Fruit fly (Drosophila melanogaster) whole organism, embryonic: ENCODE data around the gene Gpdh1.
A peak's percentile ranks its signal among the peaks of the same experiment; 100 is the strongest.

Source experiments
- Asciz ChIP-seq: fragments of 200-800 bp; sonication (Bioruptor generic); optimal IDR thresholded peaks from 2 replicates; lab custom pipeline; 2017; ENCODE audit warnings: missing biosample characterization, mild to moderate bottlenecking, missing genetic modification characterization, missing genetic modification reagents
- Bgb ChIP-seq: fragments of 200-800 bp; sonication (Bioruptor generic); IDR thresholded peaks from 2 replicates; pipeline ENCODE4 v1.3.6; 2022; ENCODE audit warnings: missing biosample characterization, missing genetic modification characterization; ENCODE audit not compliant: partially characterized antibody
- CG11398 ChIP-seq: fragments of 200-800 bp; sonication (Bioruptor generic); optimal IDR thresholded peaks from 2 replicates; lab custom pipeline; 2016; ENCODE audit warnings: missing biosample characterization, missing genetic modification characterization
- CG11456 ChIP-seq: fragments of 200-800 bp; sonication (Bioruptor generic); IDR thresholded peaks from 3 replicates; pipeline ENCODE4 v1.3.6; 2022; ENCODE audit warnings: missing biosample characterization, missing genetic modification characterization
- CG12219 ChIP-seq: fragments of 200-800 bp; sonication (Bioruptor generic); optimal IDR thresholded peaks from 3 replicates; lab custom pipeline; 2018; ENCODE audit warnings: missing biosample characterization, mild to moderate bottlenecking, missing genetic modification characterization
- CG13424 ChIP-seq: fragments of 200-800 bp; sonication (Bioruptor generic); optimal IDR thresholded peaks from 2 replicates; lab custom pipeline; 2019; ENCODE audit warnings: missing biosample characterization, mild to moderate bottlenecking, missing genetic modification characterization, moderate library complexity
- CG14014 ChIP-seq: fragments of 200-800 bp; sonication (Bioruptor generic); IDR thresholded peaks from 2 replicates; pipeline ENCODE4 v1.3.6; 2022; ENCODE audit warnings: missing biosample characterization, missing genetic modification characterization
- CG15514 ChIP-seq: fragments of 200-800 bp; sonication (Bioruptor generic); optimal IDR thresholded peaks from 3 replicates; lab custom pipeline; 2017; ENCODE audit warnings: missing biosample characterization, missing genetic modification characterization, mild to moderate bottlenecking, moderate library complexity, missing genetic modification reagents
- CG16813 ChIP-seq: fragments of 200-800 bp; sonication (Bioruptor generic); IDR thresholded peaks from 3 replicates; pipeline ENCODE4 v1.3.6; 2022; ENCODE audit warnings: missing biosample characterization, missing genetic modification characterization; ENCODE audit not compliant: partially characterized antibody
- CG17359 ChIP-seq: fragments of 200-800 bp; sonication (Bioruptor generic); optimal IDR thresholded peaks from 3 replicates; lab custom pipeline; 2018; ENCODE audit warnings: missing biosample characterization, mild to moderate bottlenecking, missing genetic modification characterization, moderate library complexity
- CG18476 ChIP-seq: fragments of 200-800 bp; sonication (Bioruptor generic); optimal IDR thresholded peaks from 2 replicates; lab custom pipeline; 2016; ENCODE audit warnings: missing biosample characterization, mild to moderate bottlenecking, missing genetic modification characterization
- CG2120 ChIP-seq: fragments of 200-800 bp; sonication (Bioruptor generic); optimal IDR thresholded peaks from 3 replicates; lab custom pipeline; 2016; ENCODE audit warnings: missing biosample characterization, missing genetic modification characterization
- CG2889 ChIP-seq: fragments of 200-800 bp; sonication (Bioruptor generic); IDR thresholded peaks from 3 replicates; pipeline ENCODE4 v1.3.6; 2022; ENCODE audit warnings: missing biosample characterization, missing genetic modification characterization
- CG31441 ChIP-seq: fragments of 200-800 bp; sonication (Bioruptor generic); IDR thresholded peaks from 2 replicates; pipeline ENCODE4 v1.3.6; 2022; ENCODE audit warnings: missing biosample characterization, missing genetic modification characterization
- CG5953 ChIP-seq: fragments of 200-800 bp; sonication (Bioruptor generic); IDR thresholded peaks from 2 replicates; pipeline ENCODE4 v1.3.6; 2022; ENCODE audit warnings: missing biosample characterization, missing genetic modification characterization
- CG6254 ChIP-seq: fragments of 200-800 bp; sonication (Bioruptor generic); optimal IDR thresholded peaks from 3 replicates; lab custom pipeline; 2017; ENCODE audit warnings: mild to moderate bottlenecking, missing biosample characterization, missing genetic modification reagents, missing genetic modification characterization
- CG6272 ChIP-seq: fragments of 200-800 bp; sonication (Bioruptor generic); IDR thresholded peaks from 2 replicates; pipeline ENCODE4 v1.3.6; 2022; ENCODE audit warnings: missing biosample characterization, missing genetic modification characterization
- CG6654 ChIP-seq: fragments of 200-800 bp; sonication (Bioruptor generic); optimal IDR thresholded peaks from 2 replicates; lab custom pipeline; 2017; ENCODE audit warnings: missing biosample characterization, mild to moderate bottlenecking, missing genetic modification characterization
- CG6683 ChIP-seq: fragments of 200-800 bp; sonication (Bioruptor generic); optimal IDR thresholded peaks from 2 replicates; lab custom pipeline; 2017; ENCODE audit warnings: missing biosample characterization, mild to moderate bottlenecking, missing genetic modification characterization, missing genetic modification reagents
- CG7928 ChIP-seq: fragments of 200-800 bp; sonication (Bioruptor generic); optimal IDR thresholded peaks from 2 replicates; lab custom pipeline; 2017; ENCODE audit warnings: missing biosample characterization, mild to moderate bottlenecking, missing genetic modification characterization
- CG8281 ChIP-seq: fragments of 200-800 bp; sonication (Bioruptor generic); optimal IDR thresholded peaks from 2 replicates; lab custom pipeline; 2018; ENCODE audit warnings: missing biosample characterization, mild to moderate bottlenecking, missing genetic modification characterization, moderate library complexity
- CG9609 ChIP-seq: fragments of 200-800 bp; sonication (Bioruptor generic); optimal IDR thresholded peaks from 3 replicates; lab custom pipeline; 2016; ENCODE audit warnings: missing biosample characterization, missing genetic modification characterization
- CG9797 ChIP-seq: fragments of 200-800 bp; sonication (Bioruptor generic); optimal IDR thresholded peaks from 3 replicates; lab custom pipeline; 2018; ENCODE audit warnings: missing biosample characterization, mild to moderate bottlenecking, missing genetic modification characterization
- CG9932 ChIP-seq: fragments of 200-800 bp; sonication (Bioruptor generic); IDR thresholded peaks from 2 replicates; pipeline ENCODE4 v1.3.6; 2022; ENCODE audit warnings: missing biosample characterization, missing genetic modification characterization
- CTCF ChIP-seq: fragments of 200-800 bp; sonication (Bioruptor generic); optimal IDR thresholded peaks from 2 replicates; lab custom pipeline; 2017; ENCODE audit warnings: missing biosample characterization, mild to moderate bottlenecking, missing genetic modification characterization, moderate library complexity
- MTF-1 ChIP-seq: fragments of 200-800 bp; sonication (Bioruptor generic); optimal IDR thresholded peaks from 2 replicates; lab custom pipeline; 2018; ENCODE audit warnings: missing biosample characterization, mild to moderate bottlenecking, missing genetic modification characterization, borderline replicate concordance
- Myb ChIP-seq: fragments of 200-800 bp; sonication (Bioruptor generic); optimal IDR thresholded peaks from 2 replicates; lab custom pipeline; 2016; ENCODE audit warnings: missing biosample characterization, missing genetic modification characterization
- Side ChIP-seq: fragments of 200-800 bp; sonication (Bioruptor generic); optimal IDR thresholded peaks from 2 replicates; lab custom pipeline; 2016; ENCODE audit warnings: missing biosample characterization, missing genetic modification characterization
- Sox102F ChIP-seq: fragments of 200-800 bp; sonication (Bioruptor generic); optimal IDR thresholded peaks from 2 replicates; lab custom pipeline; 2018; ENCODE audit warnings: missing biosample characterization, mild to moderate bottlenecking, missing genetic modification characterization, moderate library complexity
- ab ChIP-seq: fragments of 200-800 bp; sonication (Bioruptor generic); optimal IDR thresholded peaks from 2 replicates; lab custom pipeline; 2016; ENCODE audit warnings: missing biosample characterization, missing genetic modification characterization
- chinmo ChIP-seq: fragments of 200-800 bp; sonication (Bioruptor generic); IDR thresholded peaks from 4 replicates; pipeline ENCODE4 v1.3.6; 2022; ENCODE audit warnings: missing biosample characterization, missing genetic modification characterization; ENCODE audit not compliant: partially characterized antibody
- chm ChIP-seq: fragments of 200-800 bp; sonication (Bioruptor generic); IDR thresholded peaks from 2 replicates; pipeline ENCODE4 v1.3.6; 2022; ENCODE audit warnings: missing biosample characterization, missing genetic modification characterization
- ci ChIP-seq: fragments of 200-800 bp; sonication (Bioruptor generic); IDR thresholded peaks from 3 replicates; pipeline ENCODE4 v1.3.6; 2022; ENCODE audit warnings: missing biosample characterization, missing genetic modification characterization
- corto ChIP-seq: fragments of 200-800 bp; sonication (Bioruptor generic); optimal IDR thresholded peaks from 2 replicates; lab custom pipeline; 2016; ENCODE audit warnings: missing biosample characterization, mild to moderate bottlenecking, missing genetic modification characterization, moderate library complexity
- dpn ChIP-seq, 2 experiments: fragments of 200-800 bp; sonication (Bioruptor generic); optimal IDR thresholded peaks; 3 replicates each; lab custom pipeline; 2016; ENCODE audit warnings: missing biosample characterization in 2 of 2, missing genetic modification characterization in 2 of 2
- dysf ChIP-seq: fragments of 200-800 bp; sonication (Bioruptor generic); IDR thresholded peaks from 3 replicates; pipeline ENCODE4 v1.3.6; 2022; ENCODE audit warnings: missing biosample characterization, missing genetic modification characterization
- ems ChIP-seq: fragments of 200-800 bp; sonication (Bioruptor generic); optimal IDR thresholded peaks from 3 replicates; lab custom pipeline; 2016; ENCODE audit warnings: missing biosample characterization, missing genetic modification characterization
- ftz-f1 ChIP-seq: fragments of 200-800 bp; sonication (Bioruptor generic); optimal IDR thresholded peaks from 2 replicates; lab custom pipeline; 2016; ENCODE audit warnings: missing biosample characterization, missing genetic modification characterization
- gce ChIP-seq: fragments of 200-800 bp; sonication (Bioruptor generic); IDR thresholded peaks from 3 replicates; pipeline ENCODE4 v1.3.6; 2022; ENCODE audit warnings: missing biosample characterization, missing genetic modification characterization
- gro ChIP-seq: fragments of 200-800 bp; sonication (Bioruptor generic); optimal IDR thresholded peaks from 2 replicates; lab custom pipeline; 2016; ENCODE audit warnings: missing biosample characterization, missing genetic modification characterization
- gsb ChIP-seq: fragments of 200-800 bp; sonication (Bioruptor generic); IDR thresholded peaks from 2 replicates; pipeline ENCODE4 v1.3.6; 2022; ENCODE audit warnings: missing biosample characterization, missing genetic modification characterization
- klu ChIP-seq: fragments of 200-800 bp; sonication (Bioruptor generic); IDR thresholded peaks from 2 replicates; pipeline ENCODE4 v1.3.6; 2022; ENCODE audit warnings: missing biosample characterization, missing genetic modification characterization
- maf-S ChIP-seq: fragments of 200-800 bp; sonication (Bioruptor generic); optimal IDR thresholded peaks from 2 replicates; lab custom pipeline; 2016; ENCODE audit warnings: missing biosample characterization, missing genetic modification characterization
- org-1 ChIP-seq: fragments of 200-800 bp; sonication (Bioruptor generic); optimal IDR thresholded peaks from 2 replicates; lab custom pipeline; 2017; ENCODE audit warnings: missing biosample characterization, missing genetic modification characterization
- sd ChIP-seq: fragments of 200-800 bp; sonication (Bioruptor generic); optimal IDR thresholded peaks from 3 replicates; lab custom pipeline; 2018; ENCODE audit warnings: missing biosample characterization, mild to moderate bottlenecking, missing genetic modification characterization, moderate library complexity
- shn ChIP-seq: fragments of 200-800 bp; sonication (Bioruptor generic); optimal IDR thresholded peaks from 3 replicates; lab custom pipeline; 2016; ENCODE audit warnings: missing biosample characterization, missing genetic modification characterization
- slp2 ChIP-seq: fragments of 200-800 bp; sonication (Bioruptor generic); optimal IDR thresholded peaks from 2 replicates; lab custom pipeline; 2016; ENCODE audit warnings: missing biosample characterization, missing genetic modification characterization
- so ChIP-seq: fragments of 200-800 bp; sonication (Bioruptor generic); IDR thresholded peaks from 3 replicates; pipeline ENCODE4 v1.3.6; 2022; ENCODE audit warnings: missing biosample characterization, missing genetic modification characterization
- sr ChIP-seq: fragments of 200-800 bp; sonication (Bioruptor generic); IDR thresholded peaks from 3 replicates; pipeline ENCODE4 v1.3.6; 2022; ENCODE audit warnings: missing biosample characterization, missing genetic modification characterization
- stwl ChIP-seq: fragments of 200-800 bp; sonication (Bioruptor generic); optimal IDR thresholded peaks from 3 replicates; lab custom pipeline; 2018; ENCODE audit warnings: missing biosample characterization, mild to moderate bottlenecking, missing genetic modification characterization, moderate library complexity
- tin ChIP-seq: fragments of 200-800 bp; sonication (Bioruptor generic); optimal IDR thresholded peaks from 3 replicates; lab custom pipeline; 2016; ENCODE audit warnings: missing biosample characterization, missing genetic modification characterization
- toy ChIP-seq: fragments of 200-800 bp; sonication (Bioruptor generic); IDR thresholded peaks from 2 replicates; pipeline ENCODE4 v1.3.6; 2022; ENCODE audit warnings: missing biosample characterization, missing genetic modification characterization

The Gpdh1 gene

dm6 chr2L:5974122-5974521 lies 30.7 kb downstream of the Gpdh1 start (continued):
- TF ChIP-seq Asciz (GFP tag; lab: Kevin White, UChicago) (peak; percentile 79), CG8281 (peak; percentile 52), Myb (no peak), CG6683 (GFP tag; lab: Kevin White, UChicago) (peak; percentile 39), gro (GFP tag; lab: Kevin White, UChicago) (no peak), tin (no peak), CG7928 (peak; percentile 45), ems (GFP tag; lab: Kevin White, UChicago) (no peak), dysf (peak; percentile 15; the same call in 1 of the 3 replicates), gsb (GFP tag; lab: Robert Waterston, UW) (no peak), shn (GFP tag; lab: Kevin White, UChicago) (no peak), sr (GFP tag; lab: Robert Waterston, UW) (peak; percentile 49; the same call in 2 of the 3 replicates), corto (no peak), Bgb (GFP tag; lab: Robert Waterston, UW) (no peak), org-1 (GFP tag; lab: Kevin White, UChicago) (peak; percentile 60), CG9932 (peak; percentile 38; the same call in 1 of the 2 replicates), CG11456 (GFP tag; lab: Robert Waterston, UW) (no peak), CG14014 (peak; percentile 54; the same call in 1 of the 2 replicates), CG6254 (GFP tag; lab: Kevin White, UChicago) (peak; percentile 42), klu (GFP tag; lab: Robert Waterston, UW) (no peak), CG9609 (GFP tag; lab: Kevin White, UChicago) (no peak), chinmo (GFP tag; lab: Robert Waterston, UW) (peak; percentile 86; the same call in 3 of the 4 replicates), CG6272 (no peak), CG2889 (GFP tag; lab: Robert Waterston, UW) (no peak), so (peak; percentile 38; the same call in 1 of the 3 replicates), Sox102F (peak; percentile 40), CG13424 (tag; lab: Kevin White, UChicago) (peak; percentile 66), Side (GFP tag; lab: Kevin White, UChicago) (no peak), ftz-f1 (GFP tag; lab: Kevin White, UChicago) (no peak), CG11398 (GFP tag; lab: Kevin White, UChicago) (no peak), toy (GFP tag; lab: Robert Waterston, UW) (no peak), ci (GFP tag; lab: Robert Waterston, UW) (peak; percentile 73; the same call in 2 of the 3 replicates), CG16813 (GFP tag; lab: Robert Waterston, UW) (no peak), CG2120 (GFP tag; lab: Kevin White, UChicago) (peak; percentile 37), CG6654 (no peak), CTCF (GFP tag; lab: Kevin White, UChicago) (no peak), MTF-1 (GFP tag; lab: Kevin White, UChicago) (peak; percentile 87), maf-S (no peak), ab (GFP tag; lab: Kevin White, UChicago) (no peak), gce (GFP tag; lab: Robert Waterston, UW) (peak; percentile 63; the same call in 2 of the 3 replicates), slp2 (no peak), CG17359 (peak; percentile 67), chm (GFP tag; lab: Robert Waterston, UW) (peak; percentile 62), CG18476 (GFP tag; lab: Kevin White, UChicago) (peak; percentile 4), sd (peak; percentile 42), CG5953 (GFP tag; lab: Robert Waterston, UW) (0 out of 2 replicates have a peak, but pooled peaks have one; percentile 15), stwl (no peak), dpn (GFP tag; optimal IDR thresholded peaks at IDR 0.05; lab: Kevin White, UChicago) (no peak), CG12219 (peak; percentile 34), CG9797 (GFP tag; lab: Kevin White, UChicago) (no peak), CG15514 (GFP tag; lab: Kevin White, UChicago) (peak; percentile 66), CG31441 (GFP tag; lab: Robert Waterston, UW) (peak; percentile 47; the same call in 1 of the 2 replicates)
